Fruit fly (Drosophila melanogaster) whole organism, embryonic: ENCODE measurements around the gene CG6005.
A peak's percentile ranks its signal among the peaks of the same experiment; 100 is the strongest.

ENCODE experiments used
- Atf6 ChIP-seq: fragments of 200-800 bp; sonication (Bioruptor generic); IDR thresholded peaks from 2 replicates; pipeline ENCODE4 v1.3.6; 2022; ENCODE audit warnings: missing biosample characterization, missing genetic modification characterization
- B-H2 ChIP-seq: fragments of 200-800 bp; sonication (Bioruptor generic); optimal IDR thresholded peaks from 2 replicates; lab custom pipeline; 2018; ENCODE audit warnings: missing biosample characterization, mild to moderate bottlenecking, missing genetic modification characterization
- Blimp-1 ChIP-seq: fragments of 200-800 bp; sonication (Bioruptor generic); optimal IDR thresholded peaks from 3 replicates; lab custom pipeline; 2018; ENCODE audit warnings: missing biosample characterization, missing genetic modification characterization, mild to moderate bottlenecking, moderate library complexity, missing genetic modification reagents
- CG1233 ChIP-seq: fragments of 200-800 bp; sonication (Bioruptor generic); optimal IDR thresholded peaks from 4 replicates; lab custom pipeline; 2018; ENCODE audit warnings: missing biosample characterization, mild to moderate bottlenecking, missing genetic modification characterization
- CG13296 ChIP-seq: fragments of 200-800 bp; sonication (Bioruptor generic); optimal IDR thresholded peaks from 3 replicates; lab custom pipeline; 2018; ENCODE audit warnings: missing biosample characterization, mild to moderate bottlenecking, missing genetic modification characterization
- CG16813 ChIP-seq: fragments of 200-800 bp; sonication (Bioruptor generic); IDR thresholded peaks from 3 replicates; pipeline ENCODE4 v1.3.6; 2022; ENCODE audit warnings: missing biosample characterization, missing genetic modification characterization; ENCODE audit not compliant: partially characterized antibody
- CG17568 ChIP-seq: fragments of 200-800 bp; sonication (Bioruptor generic); optimal IDR thresholded peaks from 2 replicates; lab custom pipeline; 2018; ENCODE audit warnings: missing biosample characterization, mild to moderate bottlenecking, missing genetic modification characterization, moderate library complexity
- CG1792 ChIP-seq: fragments of 200-800 bp; sonication (Bioruptor generic); optimal IDR thresholded peaks from 2 replicates; lab custom pipeline; 2016; ENCODE audit warnings: missing biosample characterization, missing genetic modification characterization
- CG18011 ChIP-seq: fragments of 200-800 bp; sonication (Bioruptor generic); optimal IDR thresholded peaks from 2 replicates; lab custom pipeline; 2017; ENCODE audit warnings: missing biosample characterization, missing genetic modification characterization, mild to moderate bottlenecking, moderate library complexity, missing genotype
- CG1832 ChIP-seq: fragments of 200-800 bp; sonication (Bioruptor generic); optimal IDR thresholded peaks from 2 replicates; lab custom pipeline; 2017; ENCODE audit warnings: missing biosample characterization, mild to moderate bottlenecking, missing genetic modification characterization, inconsistent platforms
- CG18599 ChIP-seq: fragments of 200-800 bp; sonication (Bioruptor generic); optimal IDR thresholded peaks from 3 replicates; lab custom pipeline; 2017; ENCODE audit warnings: missing biosample characterization, missing genetic modification characterization, mild to moderate bottlenecking, moderate library complexity, missing genetic modification reagents
- CG30020 ChIP-seq: fragments of 200-800 bp; optimal IDR thresholded peaks from 2 replicates; lab custom pipeline; 2019; ENCODE audit warnings: missing biosample characterization, mild to moderate bottlenecking, missing genetic modification characterization, moderate library complexity
- CG3065 ChIP-seq: fragments of 200-800 bp; sonication (Bioruptor generic); optimal IDR thresholded peaks from 2 replicates; lab custom pipeline; 2016; ENCODE audit warnings: missing biosample characterization, missing genetic modification characterization
- CG32532 ChIP-seq: fragments of 200-800 bp; sonication (Bioruptor generic); IDR thresholded peaks from 2 replicates; pipeline ENCODE4 v1.3.6; 2022; ENCODE audit warnings: missing biosample characterization, missing genetic modification characterization
- CG3838 ChIP-seq: fragments of 200-800 bp; sonication (Bioruptor generic); optimal IDR thresholded peaks from 3 replicates; lab custom pipeline; 2016; ENCODE audit warnings: missing biosample characterization, missing genetic modification characterization
- CG6813 ChIP-seq: fragments of 200-800 bp; sonication (Bioruptor generic); optimal IDR thresholded peaks from 2 replicates; lab custom pipeline; 2017; ENCODE audit warnings: missing biosample characterization, missing genetic modification characterization, mild to moderate bottlenecking, moderate library complexity, missing genetic modification reagents
- CG7556 ChIP-seq: fragments of 200-800 bp; sonication (Bioruptor generic); optimal IDR thresholded peaks from 2 replicates; lab custom pipeline; 2017; ENCODE audit warnings: missing biosample characterization, mild to moderate bottlenecking, missing genetic modification characterization
- CG8281 ChIP-seq: fragments of 200-800 bp; sonication (Bioruptor generic); optimal IDR thresholded peaks from 2 replicates; lab custom pipeline; 2018; ENCODE audit warnings: missing biosample characterization, mild to moderate bottlenecking, missing genetic modification characterization, moderate library complexity
- CG8290 ChIP-seq, 3 experiments: fragments of 200-800 bp; sonication (Bioruptor generic); optimal IDR thresholded peaks; 2 replicates each; lab custom pipeline; 2016 to 2019; ENCODE audit warnings: missing biosample characterization in 3 of 3, missing genetic modification characterization in 3 of 3, mild to moderate bottlenecking in 2 of 3, moderate library complexity in 1 of 3
- CG9817 ChIP-seq: fragments of 200-800 bp; sonication (Bioruptor generic); optimal IDR thresholded peaks from 2 replicates; lab custom pipeline; 2018; ENCODE audit warnings: missing biosample characterization, mild to moderate bottlenecking, missing genetic modification characterization, moderate library complexity
- CG9932 ChIP-seq: fragments of 200-800 bp; sonication (Bioruptor generic); IDR thresholded peaks from 2 replicates; pipeline ENCODE4 v1.3.6; 2022; ENCODE audit warnings: missing biosample characterization, missing genetic modification characterization
- Gug ChIP-seq: fragments of 200-800 bp; sonication (Bioruptor generic); IDR thresholded peaks from 4 replicates; pipeline ENCODE4 v1.3.6; 2022; ENCODE audit warnings: missing biosample characterization, missing genetic modification characterization
- Med ChIP-seq: fragments of 200-800 bp; sonication (Bioruptor generic); peaks from one replicate; lab custom pipeline; 2016; ENCODE audit warnings: missing biosample characterization, missing genetic modification characterization, mild to moderate bottlenecking, inconsistent platforms, moderate library complexity
- Nf-YA ChIP-seq: fragments of 200-800 bp; sonication (Bioruptor generic); IDR thresholded peaks from 2 replicates; pipeline ENCODE4 v1.3.6; 2022; ENCODE audit warnings: missing biosample characterization, missing genetic modification characterization
- Side ChIP-seq: fragments of 200-800 bp; sonication (Bioruptor generic); optimal IDR thresholded peaks from 2 replicates; lab custom pipeline; 2016; ENCODE audit warnings: missing biosample characterization, missing genetic modification characterization
- ato ChIP-seq: fragments of 200-800 bp; sonication (Bioruptor generic); IDR thresholded peaks from 2 replicates; pipeline ENCODE4 v1.3.6; 2022; ENCODE audit warnings: missing biosample characterization, missing genetic modification characterization; ENCODE audit not compliant: partially characterized antibody
- crol ChIP-seq: fragments of 200-800 bp; sonication (Bioruptor generic); IDR thresholded peaks from 2 replicates; pipeline ENCODE4 v1.3.6; 2022; ENCODE audit warnings: missing biosample characterization, missing genetic modification characterization
- da ChIP-seq: fragments of 200-800 bp; sonication (Bioruptor generic); optimal IDR thresholded peaks from 2 replicates; lab custom pipeline; 2016; ENCODE audit warnings: missing biosample characterization, missing genetic modification characterization
- dan ChIP-seq: fragments of 200-800 bp; sonication (Bioruptor generic); IDR thresholded peaks from 2 replicates; pipeline ENCODE4 v1.3.6; 2022; ENCODE audit warnings: missing biosample characterization, missing genetic modification characterization
- dati ChIP-seq: fragments of 200-800 bp; sonication (Bioruptor generic); IDR thresholded peaks from 2 replicates; pipeline ENCODE4 v1.3.6; 2022; ENCODE audit warnings: missing biosample characterization, missing genetic modification characterization
- disco-r ChIP-seq: fragments of 200-800 bp; sonication (Bioruptor generic); optimal IDR thresholded peaks from 2 replicates; lab custom pipeline; 2016; ENCODE audit warnings: missing biosample characterization, missing genetic modification characterization
- esg ChIP-seq: fragments of 200-800 bp; sonication (Bioruptor generic); conservative IDR thresholded peaks from 2 replicates; pipeline ENCODE4 v1.3.6; 2022; ENCODE audit warnings: missing biosample characterization, missing genetic modification characterization
- fd102C ChIP-seq: fragments of 200-800 bp; sonication (Bioruptor generic); optimal IDR thresholded peaks from 2 replicates; lab custom pipeline; 2018; ENCODE audit warnings: missing biosample characterization, mild to moderate bottlenecking, missing genetic modification characterization, moderate library complexity
- fd3F ChIP-seq: fragments of 200-800 bp; sonication (Bioruptor generic); optimal IDR thresholded peaks from 2 replicates; lab custom pipeline; 2018; ENCODE audit warnings: missing biosample characterization, mild to moderate bottlenecking, missing genetic modification characterization, moderate library complexity
- fd96Cb ChIP-seq: fragments of 200-800 bp; sonication (Bioruptor generic); optimal IDR thresholded peaks from 2 replicates; lab custom pipeline; 2018; ENCODE audit warnings: missing biosample characterization, mild to moderate bottlenecking, missing genetic modification characterization, moderate library complexity
- fu2 ChIP-seq: fragments of 200-800 bp; sonication (Bioruptor generic); optimal IDR thresholded peaks from 2 replicates; lab custom pipeline; 2016; ENCODE audit warnings: missing biosample characterization, missing genetic modification characterization
- grau ChIP-seq: fragments of 200-800 bp; optimal IDR thresholded peaks from 3 replicates; lab custom pipeline; 2019; ENCODE audit warnings: missing biosample characterization, mild to moderate bottlenecking, missing genetic modification characterization, moderate library complexity
- hb ChIP-seq: fragments of 200-800 bp; sonication (Bioruptor generic); IDR thresholded peaks from 3 replicates; pipeline ENCODE4 v1.3.6; 2022; ENCODE audit warnings: missing biosample characterization, missing genetic modification characterization; ENCODE audit not compliant: partially characterized antibody
- hth ChIP-seq: fragments of >200 bp; optimal IDR thresholded peaks from 2 replicates; lab custom pipeline; 2017; ENCODE audit warnings: inconsistent platforms
- jigr1 ChIP-seq: fragments of 200-800 bp; sonication (Bioruptor generic); IDR thresholded peaks from 3 replicates; pipeline ENCODE4 v1.3.6; 2022; ENCODE audit warnings: missing biosample characterization, missing genetic modification characterization
- kni ChIP-seq: fragments of 200-800 bp; sonication (Bioruptor generic); optimal IDR thresholded peaks from 3 replicates; lab custom pipeline; 2017; ENCODE audit warnings: mild to moderate bottlenecking, missing biosample characterization, missing genetic modification reagents, missing genetic modification characterization
- nerfin-1 ChIP-seq: fragments of 200-800 bp; sonication (Bioruptor generic); optimal IDR thresholded peaks from 3 replicates; lab custom pipeline; 2019; ENCODE audit warnings: missing biosample characterization, mild to moderate bottlenecking, missing genetic modification characterization, moderate library complexity
- peb ChIP-seq: fragments of 200-800 bp; sonication (Bioruptor generic); IDR thresholded peaks from 2 replicates; pipeline ENCODE4 v1.3.6; 2022; ENCODE audit warnings: missing biosample characterization, missing genetic modification characterization
- pnt ChIP-seq: fragments of 200-800 bp; sonication (Bioruptor generic); optimal IDR thresholded peaks from 3 replicates; lab custom pipeline; 2016; ENCODE audit warnings: missing biosample characterization, missing genetic modification characterization
- sc ChIP-seq, 3 experiments: fragments of >200 bp in 2 of 3; fragments of 200-800 bp in 1 of 3; sonication (Bioruptor generic) in 1 of 3; optimal IDR thresholded peaks; 2 replicates in 2 of 3; 3 replicates in 1 of 3; lab custom pipeline; 2017; ENCODE audit warnings: mild to moderate bottlenecking in 1 of 3, missing biosample characterization in 1 of 3, missing genetic modification characterization in 1 of 3, missing genetic modification reagents in 1 of 3
- slbo ChIP-seq: fragments of 200-800 bp; sonication (Bioruptor generic); IDR thresholded peaks from 2 replicates; pipeline ENCODE4 v1.3.6; 2022; ENCODE audit warnings: missing biosample characterization, missing genetic modification characterization
- tll ChIP-seq, 2 experiments: fragments of 200-800 bp in 1 of 2; fragments of >200 bp in 1 of 2; sonication (Bioruptor generic) in 1 of 2; optimal IDR thresholded peaks; 2 replicates each; lab custom pipeline; 2017 to 2019; ENCODE audit warnings: missing biosample characterization in 2 of 2, missing genetic modification characterization in 2 of 2, mild to moderate bottlenecking in 1 of 2, moderate library complexity in 1 of 2
- tna ChIP-seq: fragments of 200-800 bp; sonication (Bioruptor generic); IDR thresholded peaks from 2 replicates; pipeline ENCODE4 v1.3.6; 2022; ENCODE audit warnings: missing biosample characterization, missing genetic modification characterization; ENCODE audit not compliant: partially characterized antibody
- trh ChIP-seq: fragments of 200-800 bp; sonication (Bioruptor generic); optimal IDR thresholded peaks from 2 replicates; lab custom pipeline; 2016; ENCODE audit warnings: missing biosample characterization, missing genetic modification characterization
- usp ChIP-seq: fragments of >200 bp; optimal IDR thresholded peaks from 2 replicates; lab custom pipeline; 2017; ENCODE audit warnings: missing biosample characterization, missing genetic modification characterization

CG6005 gene

dm6 chr3R:19073002-19073401 is 49.2 kb upstream of the CG6005 start (continued):
- no peak for TF ChIP-seq kni (GFP tag; lab: Kevin White, UChicago)
- TF ChIP-seq crol (GFP tag; lab: Robert Waterston, UW) = no peak
- TF ChIP-seq tna (GFP tag; lab: Robert Waterston, UW) = no peak
- TF ChIP-seq disco-r = no peak
- no peak for TF ChIP-seq CG8290 (GFP tag; optimal IDR thresholded peaks at IDR 0.05; lab: Kevin White, UChicago)
- no peak for TF ChIP-seq CG8290 (tag; optimal IDR thresholded peaks at IDR 0.05; lab: Kevin White, UChicago)
- TF ChIP-seq Side (GFP tag; lab: Kevin White, UChicago) = no peak
- TF ChIP-seq fd96Cb = peak; percentile 71
- TF ChIP-seq hb = no peak
- no peak for TF ChIP-seq hth
- no peak; the same call in 3 of the 4 replicates for TF ChIP-seq Gug (GFP tag; lab: Robert Waterston, UW)
- TF ChIP-seq fd102C (GFP tag; lab: Kevin White, UChicago) = no peak
- peak; percentile 2 for TF ChIP-seq CG6813
- TF ChIP-seq sc (optimal IDR thresholded peaks at IDR 0.05; lab: Kevin White, UChicago) = no peak
- peak; percentile 33 for TF ChIP-seq sc (GFP tag; optimal IDR thresholded peaks at IDR 0.05; lab: Kevin White, UChicago)
- TF ChIP-seq CG18599 = peak; percentile 16
- no peak for TF ChIP-seq da (GFP tag; lab: Kevin White, UChicago)
- TF ChIP-seq esg = no peak
- TF ChIP-seq pnt (GFP tag; lab: Kevin White, UChicago) = no peak
- peak; percentile 47 for TF ChIP-seq CG7556
- TF ChIP-seq CG30020 (tag; lab: Kevin White, UChicago) = no peak
- no peak for TF ChIP-seq CG3838 (GFP tag; lab: Kevin White, UChicago)
- TF ChIP-seq CG9817 (tag; lab: Kevin White, UChicago) = no peak
- no peak for TF ChIP-seq jigr1
- no peak for TF ChIP-seq dan (GFP tag; lab: Robert Waterston, UW)
- TF ChIP-seq peb (GFP tag; lab: Robert Waterston, UW) = peak; percentile 27; the same call in 1 of the 2 replicates
- TF ChIP-seq Med (GFP tag; lab: Kevin White, UChicago) = peak; percentile 77
- TF ChIP-seq CG1792 (GFP tag; lab: Kevin White, UChicago) = no peak
- TF ChIP-seq slbo (GFP tag; lab: Robert Waterston, UW) = no peak
- no peak for TF ChIP-seq CG9932 (GFP tag; lab: Robert Waterston, UW)
- peak; percentile 16 for TF ChIP-seq CG1233 (GFP tag; lab: Kevin White, UChicago)
- TF ChIP-seq CG17568 (GFP tag; lab: Kevin White, UChicago) = no peak
- TF ChIP-seq CG3065 = no peak
- no peak for TF ChIP-seq CG32532 (GFP tag; lab: Robert Waterston, UW)
- TF ChIP-seq CG1832 (GFP tag; lab: Kevin White, UChicago) = no peak
- TF ChIP-seq usp = no peak
- TF ChIP-seq CG18011 (GFP tag; lab: Kevin White, UChicago) = no peak
- no peak for TF ChIP-seq CG16813 (GFP tag; lab: Robert Waterston, UW)
- no peak for TF ChIP-seq Atf6 (GFP tag; lab: Robert Waterston, UW)
- TF ChIP-seq fd3F (GFP tag; lab: Kevin White, UChicago) = no peak
- TF ChIP-seq ato (GFP tag; lab: Robert Waterston, UW) = no peak
- TF ChIP-seq tll (GFP tag; optimal IDR thresholded peaks at IDR 0.05; lab: Kevin White, UChicago) = no peak
- peak; percentile 56 for TF ChIP-seq grau (tag; lab: Kevin White, UChicago)
- TF ChIP-seq B-H2 (GFP tag; lab: Kevin White, UChicago) = no peak
- no peak for TF ChIP-seq fu2
- TF ChIP-seq Nf-YA (GFP tag; lab: Robert Waterston, UW) = no peak
- TF ChIP-seq trh = no peak
- TF ChIP-seq Blimp-1 (GFP tag; lab: Kevin White, UChicago) = peak; percentile 75
- no peak for TF ChIP-seq dati (GFP tag; lab: Robert Waterston, UW)
- TF ChIP-seq nerfin-1 (tag; lab: Kevin White, UChicago) = peak; percentile 71
- TF ChIP-seq CG8281 (tag; lab: Kevin White, UChicago) = peak; percentile 6
- no peak for TF ChIP-seq CG13296 (GFP tag; lab: Kevin White, UChicago)
